Worm (Caenorhabditis elegans) whole organism, mixed stage, embryonic: ENCODE measurements around the gene srz-13.

ENCODE experiments used
- elt-3 ChIP-seq: fragments of 150-350 bp; optimal IDR thresholded peaks from 2 replicates; lab custom pipeline; 2014; ENCODE audit warnings: missing biosample characterization, missing genetic modification characterization
- mep-1 ChIP-seq: fragments of 150-350 bp; optimal IDR thresholded peaks from 2 replicates; lab custom pipeline; 2017; ENCODE audit warnings: missing biosample characterization, missing genetic modification reagents, missing genetic modification characterization, inconsistent platforms
- nhr-12 ChIP-seq: fragments of 150-350 bp; optimal IDR thresholded peaks from 2 replicates; lab custom pipeline; 2014; ENCODE audit warnings: missing biosample characterization, missing genetic modification characterization
- nhr-2 ChIP-seq: fragments of 150-350 bp; optimal IDR thresholded peaks from 2 replicates; lab custom pipeline; 2014; ENCODE audit warnings: missing biosample characterization, missing genetic modification characterization
- nhr-28 ChIP-seq: fragments of 150-350 bp; optimal IDR thresholded peaks from 2 replicates; lab custom pipeline; 2014; ENCODE audit warnings: missing biosample characterization, missing genetic modification characterization
- sem-2 ChIP-seq: fragments of 200-800 bp; sonication (Bioruptor generic); optimal IDR thresholded peaks from 2 replicates; lab custom pipeline; 2018; ENCODE audit warnings: mild to moderate bottlenecking, missing genetic modification characterization, missing compliant biosample characterization
- snpc-4 ChIP-seq: fragments of 150-350 bp; optimal IDR thresholded peaks from 2 replicates; lab custom pipeline; 2014; ENCODE audit warnings: missing biosample characterization, missing genetic modification characterization
- unc-39 ChIP-seq: fragments of 150-350 bp; optimal IDR thresholded peaks from 2 replicates; lab custom pipeline; 2014; ENCODE audit warnings: missing biosample characterization, missing genetic modification characterization

DNA sequence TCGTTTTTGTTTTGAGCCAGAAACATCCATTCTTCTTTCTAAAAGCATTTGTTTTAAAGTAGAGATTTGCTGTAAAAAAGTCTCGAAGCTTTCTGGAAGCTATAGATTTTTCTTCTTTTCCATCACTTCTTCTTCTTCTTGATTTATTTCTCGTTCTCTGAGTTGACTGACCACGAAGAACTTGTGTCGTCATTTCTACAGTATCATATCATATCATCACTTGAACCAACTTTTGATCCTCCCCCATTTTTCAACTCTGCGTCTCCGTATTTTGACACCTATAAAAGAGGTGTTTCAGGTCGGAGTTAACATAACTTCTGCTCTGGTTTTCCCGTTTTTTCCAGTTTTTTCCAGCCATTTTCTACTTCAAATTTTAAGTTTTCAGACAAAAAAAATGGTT is 32.3 kb downstream of the srz-13 start, which contains the start of gene F11A5.9:
- TF ChIP-seq unc-39 (no peak), nhr-2 (tag; lab: Kevin White, UChicago) (no peak), sem-2 (no peak), nhr-12 (tag; lab: Kevin White, UChicago) (no peak), mep-1 (tag; lab: Kevin White, UChicago) (no peak), nhr-28 (no peak), snpc-4 (tag; lab: Kevin White, UChicago) (no peak), elt-3 (tag; lab: Kevin White, UChicago) (no peak)
